Worm (Caenorhabditis elegans) whole organism, late embryonic: ENCODE results near the gene Y32F6A.4.

ENCODE experiments used
- F13H6.1 ChIP-seq: sonication (generic microtip); optimal IDR thresholded peaks from 2 replicates; lab custom pipeline; 2016; ENCODE audit warnings: missing genetic modification characterization, missing compliant biosample characterization
- ceh-18 ChIP-seq: sonication (generic microtip); optimal IDR thresholded peaks from 2 replicates; lab custom pipeline; 2016; ENCODE audit warnings: missing genetic modification characterization, missing compliant biosample characterization
- ceh-30 ChIP-seq: fragments of 150-350 bp; optimal IDR thresholded peaks from 2 replicates; lab custom pipeline; 2014; ENCODE audit warnings: missing biosample characterization, missing genetic modification characterization
- eyg-1 ChIP-seq: sonication (generic microtip); optimal IDR thresholded peaks from 2 replicates; lab custom pipeline; 2016; ENCODE audit warnings: missing genotype, missing genetic modification characterization, missing compliant biosample characterization
- hlh-30 ChIP-seq: sonication (generic microtip); optimal IDR thresholded peaks from 2 replicates; lab custom pipeline; 2017; ENCODE audit warnings: antibody characterized with exemption, missing genetic modification characterization, missing compliant biosample characterization; ENCODE audit not compliant: insufficient read depth
- pha-4 ChIP-seq: fragments of 150-350 bp; optimal IDR thresholded peaks from 2 replicates; lab custom pipeline; 2018; ENCODE audit warnings: missing biosample characterization, missing genetic modification reagents, missing genetic modification characterization
- ref-2 ChIP-seq: sonication (generic microtip); optimal IDR thresholded peaks from 2 replicates; lab custom pipeline; 2016; ENCODE audit warnings: missing genetic modification characterization, missing compliant biosample characterization
- ztf-16 ChIP-seq: sonication (generic microtip); optimal IDR thresholded peaks from 2 replicates; lab custom pipeline; 2017; ENCODE audit warnings: missing genetic modification characterization, missing compliant biosample characterization

ce11 chrV:10410030-10410713, 23.7 kb downstream of the Y32F6A.4 start, which contains the start of gene F15H10.12:
- no peak for TF ChIP-seq hlh-30 (tag; lab: Kevin White, UChicago)
- TF ChIP-seq ref-2 = no peak
- no peak for TF ChIP-seq pha-4 (tag; lab: Kevin White, UChicago)
- no peak for TF ChIP-seq ztf-16
- no peak for TF ChIP-seq ceh-18 (tag; lab: Kevin White, UChicago)
- no peak for TF ChIP-seq eyg-1 (tag; lab: Kevin White, UChicago)
- TF ChIP-seq ceh-30 = no peak
- no peak for TF ChIP-seq F13H6.1 (tag; lab: Kevin White, UChicago)
